Fruit fly (Drosophila melanogaster) whole organism, adult: Measurements from ENCODE around the gene Seipin.

Experiments used
- CG11617 ChIP-seq: fragments of 200-800 bp; sonication (Bioruptor generic); optimal IDR thresholded peaks from 2 replicates; lab custom pipeline; 2017; ENCODE audit warnings: mild to moderate bottlenecking, missing biosample characterization, missing genetic modification reagents, missing genetic modification characterization
- CG12768 ChIP-seq: fragments of 200-800 bp; sonication (Bioruptor generic); optimal IDR thresholded peaks from 2 replicates; lab custom pipeline; 2017; ENCODE audit warnings: missing biosample characterization, missing genetic modification characterization, mild to moderate bottlenecking, moderate library complexity, missing genetic modification reagents
- CG14711 ChIP-seq: fragments of 200-800 bp; sonication (Bioruptor generic); optimal IDR thresholded peaks from 2 replicates; lab custom pipeline; 2018; ENCODE audit warnings: missing biosample characterization, mild to moderate bottlenecking, missing genetic modification characterization, moderate library complexity
- CG1620 ChIP-seq: fragments of 200-800 bp; sonication (Bioruptor generic); optimal IDR thresholded peaks from 2 replicates; lab custom pipeline; 2016; ENCODE audit warnings: missing biosample characterization, missing genetic modification characterization
- CG33017 ChIP-seq: fragments of 200-800 bp; sonication (Bioruptor generic); optimal IDR thresholded peaks from 2 replicates; lab custom pipeline; 2018; ENCODE audit warnings: missing biosample characterization, mild to moderate bottlenecking, missing genetic modification characterization, moderate library complexity
- CG5204 ChIP-seq: fragments of 200-800 bp; sonication (Bioruptor generic); optimal IDR thresholded peaks from 2 replicates; lab custom pipeline; 2016; ENCODE audit warnings: missing biosample characterization, missing genetic modification characterization
- CG7045 ChIP-seq: fragments of 200-800 bp; sonication (Bioruptor generic); optimal IDR thresholded peaks from 2 replicates; lab custom pipeline; 2017; ENCODE audit warnings: missing biosample characterization, mild to moderate bottlenecking, missing genetic modification characterization
- CG7101 ChIP-seq: fragments of 200-800 bp; sonication (Bioruptor generic); optimal IDR thresholded peaks from 2 replicates; lab custom pipeline; 2018; ENCODE audit warnings: missing biosample characterization, mild to moderate bottlenecking, missing genetic modification characterization, moderate library complexity
- Clk ChIP-seq: fragments of 200-800 bp; sonication (Bioruptor generic); optimal IDR thresholded peaks from 2 replicates; lab custom pipeline; 2017; ENCODE audit warnings: missing biosample characterization, missing genetic modification characterization
- Crg-1 ChIP-seq: fragments of 200-800 bp; sonication (Bioruptor generic); optimal IDR thresholded peaks from 2 replicates; lab custom pipeline; 2016; ENCODE audit warnings: missing biosample characterization, missing genetic modification characterization
- Hr96 ChIP-seq: fragments of 200-800 bp; sonication (Bioruptor generic); optimal IDR thresholded peaks from 2 replicates; lab custom pipeline; 2016; ENCODE audit warnings: missing biosample characterization, missing genetic modification characterization
- Mnt ChIP-seq: fragments of 200-800 bp; sonication (Bioruptor generic); optimal IDR thresholded peaks from 2 replicates; lab custom pipeline; 2016; ENCODE audit warnings: missing biosample characterization, mild to moderate bottlenecking, missing genetic modification characterization
- bab1 ChIP-seq: fragments of 200-800 bp; sonication (Bioruptor generic); optimal IDR thresholded peaks from 3 replicates; lab custom pipeline; 2019; ENCODE audit warnings: missing biosample characterization, mild to moderate bottlenecking, missing genetic modification characterization, moderate library complexity
- cic ChIP-seq: fragments of 200-800 bp; sonication (Bioruptor generic); optimal IDR thresholded peaks from 2 replicates; lab custom pipeline; 2017; ENCODE audit warnings: missing biosample characterization, mild to moderate bottlenecking, missing genetic modification characterization, moderate library complexity
- cnc ChIP-seq, 2 experiments: fragments of >200 bp; optimal IDR thresholded peaks; 2 replicates each; lab custom pipeline; 2017
- kay ChIP-seq: fragments of 200-800 bp; sonication (Bioruptor generic); peaks from one replicate; lab custom pipeline; 2016; ENCODE audit warnings: missing biosample characterization, missing genetic modification characterization, borderline replicate concordance
- ovo ChIP-seq: fragments of 200-800 bp; sonication (Bioruptor generic); optimal IDR thresholded peaks from 2 replicates; lab custom pipeline; 2016; ENCODE audit warnings: missing biosample characterization, missing genetic modification characterization
- pad ChIP-seq: fragments of 200-800 bp; sonication (Bioruptor generic); optimal IDR thresholded peaks from 3 replicates; lab custom pipeline; 2017; ENCODE audit warnings: missing biosample characterization, missing genetic modification characterization, mild to moderate bottlenecking, moderate library complexity, missing genetic modification reagents
- tj ChIP-seq: fragments of 200-800 bp; sonication (Bioruptor generic); optimal IDR thresholded peaks from 3 replicates; lab custom pipeline; 2017; ENCODE audit warnings: missing biosample characterization, mild to moderate bottlenecking, missing genetic modification characterization, moderate library complexity
- toe ChIP-seq: fragments of 200-800 bp; sonication (Bioruptor generic); optimal IDR thresholded peaks from 2 replicates; lab custom pipeline; 2016; ENCODE audit warnings: missing biosample characterization, missing genetic modification characterization

The Seipin gene

DNA sequence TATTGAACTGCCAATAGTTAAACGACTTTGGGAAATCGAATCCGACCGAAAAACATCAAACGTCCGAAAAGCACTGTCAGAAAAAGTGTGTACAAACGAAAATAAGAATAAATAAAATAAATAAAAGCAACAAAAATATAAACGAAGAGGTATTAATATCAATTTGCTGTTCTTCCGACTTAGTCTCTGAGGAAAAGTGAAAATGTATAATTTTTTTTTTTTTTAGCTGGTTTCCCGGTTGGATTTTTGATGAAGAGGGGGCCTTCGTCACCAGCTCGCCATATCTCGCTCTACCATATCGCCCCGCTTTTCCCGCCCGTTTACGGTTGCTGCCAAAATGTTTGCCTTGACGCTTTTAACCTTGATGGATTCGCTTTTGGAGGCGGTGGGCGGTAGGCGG, 19.0 kb downstream of the Seipin start:
- TF ChIP-seq cnc (optimal IDR thresholded peaks at IDR 0.05; lab: Kevin White, UChicago) (no peak), CG1620 (GFP tag; lab: Kevin White, UChicago) (no peak), Crg-1 (GFP tag; lab: Kevin White, UChicago) (no peak)

DNA sequence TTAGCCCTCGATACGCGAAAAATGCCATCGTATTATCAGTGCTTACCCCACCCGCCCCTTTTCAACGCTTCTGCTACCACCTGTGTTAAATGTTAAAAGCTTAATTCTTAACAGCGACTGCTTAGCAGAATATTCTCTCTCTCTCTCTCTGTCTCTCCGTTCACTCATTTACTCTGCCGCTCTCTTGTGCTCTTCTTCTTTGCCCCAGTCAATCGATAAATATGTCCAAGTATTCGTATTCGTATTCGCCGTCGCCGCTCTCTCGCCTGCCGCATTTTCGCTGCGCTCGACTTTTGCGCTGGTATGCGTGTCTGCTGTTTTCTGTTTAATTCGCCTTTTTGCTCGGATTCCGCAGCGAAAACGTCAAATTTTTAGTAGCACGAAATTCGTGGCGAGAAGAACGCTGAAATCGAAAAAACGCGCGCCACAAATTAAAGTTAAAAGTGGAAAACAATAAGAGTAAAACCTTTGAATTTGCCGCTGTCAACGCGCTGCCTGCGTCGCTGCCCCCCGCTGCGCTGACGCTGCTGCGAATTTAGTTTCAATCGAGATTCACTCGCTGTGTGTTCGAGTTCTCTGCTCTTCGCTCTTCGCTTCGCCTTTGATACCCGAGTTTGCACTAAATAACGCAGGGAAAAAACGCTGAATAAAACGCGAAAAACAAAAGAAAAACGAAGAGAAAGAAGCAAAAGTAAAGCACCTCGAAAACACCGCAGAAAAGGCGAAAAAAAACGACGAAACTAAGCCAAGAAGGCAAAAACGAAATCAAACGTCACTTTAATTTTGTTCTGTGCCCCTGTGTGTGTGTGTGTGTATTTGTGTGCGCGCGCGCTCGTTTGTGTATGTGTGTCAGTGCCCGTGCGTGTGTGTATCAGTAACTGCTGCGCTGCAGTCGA, 23.1 kb downstream of the Seipin start:
- TF ChIP-seq Crg-1 (GFP tag; lab: Kevin White, UChicago) (no peak), pad (GFP tag; lab: Kevin White, UChicago) (peak; percentile 34), CG14711 (tag; lab: Kevin White, UChicago) (no peak), cnc (optimal IDR thresholded peaks at IDR 0.05; lab: Kevin White, UChicago) (no peak), CG1620 (GFP tag; lab: Kevin White, UChicago) (no peak), CG11617 (GFP tag; lab: Kevin White, UChicago) (peak; percentile 36), Hr96 (GFP tag; lab: Kevin White, UChicago) (no peak), toe (GFP tag; lab: Kevin White, UChicago) (no peak), cic (GFP tag; lab: Kevin White, UChicago) (peak; percentile 21), kay (no peak), ovo (no peak), Mnt (GFP tag; lab: Kevin White, UChicago) (peak; percentile 34), CG12768 (peak; percentile 23), tj (peak; percentile 75), Clk (GFP tag; lab: Kevin White, UChicago) (no peak), CG33017 (no peak), CG5204 (GFP tag; lab: Kevin White, UChicago) (no peak), CG7045 (GFP tag; lab: Kevin White, UChicago) (no peak), bab1 (GFP tag; lab: Kevin White, UChicago) (peak; percentile 1), CG7101 (peak; percentile 30)

DNA sequence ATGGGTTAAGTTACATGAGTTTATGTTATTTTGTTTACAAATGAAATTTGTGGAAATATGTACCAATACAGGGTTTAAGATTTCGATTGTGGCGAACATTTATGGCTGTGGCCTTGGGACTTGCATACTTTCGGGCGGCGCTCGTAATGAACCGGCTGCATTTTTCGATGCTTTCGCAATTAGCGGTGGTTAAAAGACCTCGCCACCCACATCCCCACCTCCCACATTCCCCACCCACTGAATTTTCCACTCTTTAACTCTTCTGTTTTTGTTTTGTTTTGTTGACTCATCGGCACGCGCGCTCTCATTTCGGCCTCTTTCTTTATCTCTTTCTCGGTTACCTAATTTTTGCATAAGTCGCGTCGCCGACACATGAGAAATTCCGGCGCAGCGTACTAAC, 26.0 kb downstream of the Seipin start:
- TF ChIP-seq CG12768 (no peak), CG33017 (no peak), CG14711 (tag; lab: Kevin White, UChicago) (no peak), Hr96 (GFP tag; lab: Kevin White, UChicago) (no peak), CG1620 (GFP tag; lab: Kevin White, UChicago) (no peak), cnc (optimal IDR thresholded peaks at IDR 0.05; lab: Kevin White, UChicago) (no peak), Crg-1 (GFP tag; lab: Kevin White, UChicago) (no peak), pad (GFP tag; lab: Kevin White, UChicago) (no peak), Clk (GFP tag; lab: Kevin White, UChicago) (no peak), CG11617 (GFP tag; lab: Kevin White, UChicago) (no peak)

DNA sequence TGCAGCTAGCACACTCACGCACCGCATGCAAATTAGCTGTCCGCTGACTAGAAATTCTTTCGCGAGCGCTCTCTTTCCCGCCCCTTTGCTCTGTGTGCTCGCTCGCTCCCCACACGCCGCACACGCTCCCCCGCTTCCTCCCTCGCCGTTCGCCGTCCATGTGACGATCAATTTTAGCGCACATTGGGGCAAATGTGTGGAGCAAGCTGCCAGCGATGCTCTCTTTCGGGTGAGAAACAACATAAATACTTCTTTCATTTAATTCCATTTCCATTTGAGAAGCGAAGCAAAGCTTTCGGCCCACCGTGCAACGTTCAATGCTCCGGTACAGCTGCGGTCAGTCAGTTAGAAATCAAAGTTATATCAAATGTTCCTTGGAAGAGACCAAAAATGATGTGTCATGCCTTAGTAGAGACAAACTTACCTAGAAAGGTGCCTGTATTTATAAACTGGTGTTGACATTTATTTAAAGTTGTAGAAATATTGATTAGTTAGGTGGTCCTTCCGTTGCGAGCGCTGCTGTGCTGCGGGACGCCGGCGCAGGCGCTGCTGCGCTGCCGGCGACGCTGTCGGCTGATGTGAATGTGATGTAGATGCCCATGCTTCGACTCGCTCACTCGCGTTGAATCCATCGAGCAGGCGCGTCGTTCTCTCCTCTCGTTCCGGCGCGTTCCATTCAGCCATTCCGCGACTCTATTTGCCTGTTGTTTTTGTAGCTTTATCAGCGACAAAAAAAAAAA, 26.6 kb downstream of the Seipin start:
- TF ChIP-seq CG11617 (GFP tag; lab: Kevin White, UChicago) (peak; percentile 95), CG7101 (peak; percentile 94), cnc (optimal IDR thresholded peaks at IDR 0.05; lab: Kevin White, UChicago) (no peak), CG33017 (peak; percentile 88), pad (GFP tag; lab: Kevin White, UChicago) (peak; percentile 83), CG14711 (tag; lab: Kevin White, UChicago) (peak; percentile 88), CG5204 (GFP tag; lab: Kevin White, UChicago) (peak; percentile 89), cic (GFP tag; lab: Kevin White, UChicago) (peak; percentile 69), tj (peak; percentile 83), ovo (peak; percentile 46), kay (peak; percentile 56), toe (GFP tag; lab: Kevin White, UChicago) (peak; percentile 49), Hr96 (GFP tag; lab: Kevin White, UChicago) (peak; percentile 93), bab1 (GFP tag; lab: Kevin White, UChicago) (peak; percentile 95), Mnt (GFP tag; lab: Kevin White, UChicago) (peak; percentile 84), CG12768 (peak; percentile 85), CG7045 (GFP tag; lab: Kevin White, UChicago) (peak; percentile 93), CG1620 (GFP tag; lab: Kevin White, UChicago) (peak; percentile 84), Crg-1 (GFP tag; lab: Kevin White, UChicago) (peak; percentile 66), Clk (GFP tag; lab: Kevin White, UChicago) (peak; percentile 77)

DNA sequence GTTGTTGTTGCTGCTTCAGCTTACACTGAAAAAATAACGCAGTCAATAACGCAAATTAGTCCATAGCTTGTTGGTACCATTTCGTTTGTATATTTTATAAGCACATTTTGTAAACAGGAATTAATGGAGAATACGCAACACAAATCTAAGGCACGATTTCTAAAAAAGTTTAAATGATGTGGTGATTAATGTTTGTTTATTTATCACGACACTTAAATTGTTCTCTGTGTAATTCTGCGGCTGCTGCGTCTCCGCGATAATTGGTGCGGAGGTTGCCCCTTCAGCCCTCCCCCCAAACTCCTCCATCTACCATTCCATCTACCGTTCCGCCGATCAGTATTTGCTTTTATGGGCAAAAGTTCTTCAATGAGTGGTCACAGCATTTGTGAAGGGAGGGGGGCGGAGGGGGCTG, 27.9 kb downstream of the Seipin start:
- TF ChIP-seq ovo: no peak
- peak; percentile 34 for TF ChIP-seq kay
